Fruit fly (Drosophila melanogaster): ENCODE measurements around the gene Ggt-1.
A peak's percentile ranks its signal among the peaks of the same experiment; 100 is the strongest.

Gene Ggt-1

DNA sequence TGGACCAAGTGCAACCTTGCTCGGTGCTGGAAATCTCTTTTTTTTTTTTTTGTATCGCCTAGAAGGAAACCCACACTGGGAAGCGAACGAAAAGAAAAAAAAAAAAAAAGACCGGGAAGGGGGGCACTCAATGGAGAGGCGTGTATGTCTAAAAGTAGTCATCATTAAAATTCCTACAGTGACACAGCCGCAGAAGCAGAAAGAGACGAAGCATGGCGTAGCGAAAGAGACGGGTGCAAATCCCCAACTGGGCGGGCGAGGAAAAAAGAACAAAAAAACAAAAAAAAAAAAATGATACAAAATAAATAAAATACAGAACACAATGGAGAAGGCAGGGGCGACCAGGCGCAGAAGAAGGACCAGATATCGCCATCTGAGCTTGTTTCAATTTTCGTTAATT lies 32.4 kb upstream of the Ggt-1 start (continued):
- TF ChIP-seq cyc (GFP tag; optimal IDR thresholded peaks at IDR 0.05) (no peak), Hr4 (GFP tag; optimal IDR thresholded peaks at IDR 0.05) (no peak), Gug (GFP tag; IDR thresholded peaks at IDR 0.05) (no peak), CG9139 (GFP tag; optimal IDR thresholded peaks at IDR 0.05) (peak; percentile 84), CG34406 (GFP tag; optimal IDR thresholded peaks at IDR 0.05) (peak; percentile 3), CG6163 (GFP tag; IDR thresholded peaks at IDR 0.05) (peak; percentile 70; the same call in 2 of the 3 replicates), CG8119 (GFP tag; IDR thresholded peaks at IDR 0.05) (peak; percentile 36; the same call in 1 of the 3 replicates), Eip93F (GFP tag; optimal IDR thresholded peaks at IDR 0.05) (no peak), CG8319 (GFP tag; optimal IDR thresholded peaks at IDR 0.05) (no peak), CG4318 (GFP tag; optimal IDR thresholded peaks at IDR 0.05) (no peak), Smox (GFP tag; optimal IDR thresholded peaks at IDR 0.05) (no peak), CG15336 (GFP tag; IDR thresholded peaks at IDR 0.05) (no peak), CG8632 (GFP tag; optimal IDR thresholded peaks at IDR 0.05) (peak; percentile 16), achi (GFP tag; optimal IDR thresholded peaks at IDR 0.05) (peak; percentile 27), dac (GFP tag; optimal IDR thresholded peaks at IDR 0.05) (no peak), spab (GFP tag; optimal IDR thresholded peaks at IDR 0.05) (peak; percentile 73), Ets21C (GFP tag; optimal IDR thresholded peaks at IDR 0.05) (no peak), Met (GFP tag; optimal IDR thresholded peaks at IDR 0.05) (no peak), topi (GFP tag; optimal IDR thresholded peaks at IDR 0.05) (no peak), CG7368 (GFP tag; optimal IDR thresholded peaks at IDR 0.05) (no peak), fkh (GFP tag; optimal IDR thresholded peaks at IDR 0.05) (no peak), CG3919 (GFP tag; optimal IDR thresholded peaks at IDR 0.05) (peak; percentile 5), CG11762 (GFP tag; optimal IDR thresholded peaks at IDR 0.05; ENCODE audit: insufficient read depth) (no peak), CG1621 (tag; optimal IDR thresholded peaks at IDR 0.05) (peak; percentile 52), eg (GFP tag; IDR thresholded peaks at IDR 0.05) (0 out of 3 replicates have a peak, but pooled peaks have one; percentile 11), CG6276 (GFP tag; optimal IDR thresholded peaks at IDR 0.05) (no peak), CG10631 (GFP tag; optimal IDR thresholded peaks at IDR 0.05) (no peak), CG3032 (tag; optimal IDR thresholded peaks at IDR 0.05) (peak; percentile 42), CG32006 (GFP tag; optimal IDR thresholded peaks at IDR 0.05) (no peak), Sox15 (GFP tag; optimal IDR thresholded peaks at IDR 0.05) (no peak)

DNA sequence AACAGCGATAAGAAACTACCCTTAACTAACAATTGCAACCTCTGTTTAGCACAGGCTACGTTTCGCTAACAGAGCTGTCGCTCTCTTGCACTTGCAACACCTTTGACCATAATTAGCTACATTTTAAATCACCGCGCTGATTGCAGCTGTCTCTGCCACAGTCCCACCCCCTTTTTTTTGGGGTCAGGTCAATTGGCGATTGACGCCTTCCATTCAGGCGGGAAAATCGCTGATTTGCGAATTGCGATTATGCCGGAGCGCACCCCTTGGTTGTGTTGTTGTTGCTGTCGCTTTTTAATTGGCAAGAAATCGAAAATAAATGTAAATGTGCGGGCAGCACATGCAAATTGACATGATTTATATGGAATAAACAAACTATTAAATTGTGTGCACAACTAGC lies 31.0 kb upstream of the Ggt-1 start:
- TF ChIP-seq svp (GFP tag): peak; percentile 86
- TF ChIP-seq CG32006 (GFP tag; optimal IDR thresholded peaks at IDR 0.05): no peak
- TF ChIP-seq CG34406 (GFP tag; optimal IDR thresholded peaks at IDR 0.05): no peak
- TF ChIP-seq eg (GFP tag; IDR thresholded peaks at IDR 0.05): no peak
- no peak for TF ChIP-seq CG8119 (GFP tag; IDR thresholded peaks at IDR 0.05)
- no peak for TF ChIP-seq Lpt (GFP tag; optimal IDR thresholded peaks at IDR 0.05)
- TF ChIP-seq CG3919 (GFP tag; optimal IDR thresholded peaks at IDR 0.05): no peak
- no peak for TF ChIP-seq Eip75B (GFP tag; optimal IDR thresholded peaks at IDR 0.05)
- no peak for TF ChIP-seq Met (GFP tag; optimal IDR thresholded peaks at IDR 0.05)

DNA sequence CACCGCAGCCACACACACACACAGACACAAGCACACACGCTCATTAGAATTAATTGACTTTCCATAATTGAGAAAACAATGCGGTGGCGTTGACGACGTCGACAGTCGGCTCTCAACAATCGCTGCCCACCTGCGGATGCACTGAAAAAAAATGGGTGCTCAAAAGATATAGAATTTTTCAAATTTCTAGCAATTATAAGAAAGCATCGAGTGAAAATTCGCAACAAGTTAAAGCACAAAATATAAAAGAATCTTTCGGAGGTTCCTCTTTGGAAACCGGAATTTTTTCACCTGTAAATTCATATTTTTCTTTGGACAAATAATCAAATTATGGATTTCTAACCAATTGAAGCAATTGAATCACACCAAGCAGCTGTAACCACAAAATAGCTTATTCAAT lies 29.6 kb upstream of the Ggt-1 start:
- TF ChIP-seq Eip78C (GFP tag): peak; percentile 80
- TF ChIP-seq Sox102F (GFP tag; optimal IDR thresholded peaks at IDR 0.05): no peak
- TF ChIP-seq eg (GFP tag; IDR thresholded peaks at IDR 0.05): peak; percentile 82
- TF ChIP-seq CG4318 (GFP tag; optimal IDR thresholded peaks at IDR 0.05): peak; percentile 59
- peak; percentile 43 for TF ChIP-seq net (GFP tag; optimal IDR thresholded peaks at IDR 0.05)
- peak; percentile 33 for TF ChIP-seq Met (GFP tag; optimal IDR thresholded peaks at IDR 0.05)
- peak; percentile 50 for TF ChIP-seq achi (GFP tag; optimal IDR thresholded peaks at IDR 0.05)
- TF ChIP-seq Eip75B (GFP tag; optimal IDR thresholded peaks at IDR 0.05): peak; percentile 37
- no peak for TF ChIP-seq CG6854 (GFP tag; optimal IDR thresholded peaks at IDR 0.05)
- peak; percentile 10 for TF ChIP-seq CG10669 (GFP tag; optimal IDR thresholded peaks at IDR 0.05)
- peak; percentile 47 for TF ChIP-seq pdm3 (GFP tag; optimal IDR thresholded peaks at IDR 0.05)
- peak; percentile 48 for TF ChIP-seq CG3919 (GFP tag; optimal IDR thresholded peaks at IDR 0.05)
- peak; percentile 53 for TF ChIP-seq Gug (GFP tag; IDR thresholded peaks at IDR 0.05)
- no peak for TF ChIP-seq dsx (GFP tag; optimal IDR thresholded peaks at IDR 0.05; ENCODE audit: poor library complexity, severe bottlenecking)
- peak; percentile 49 for TF ChIP-seq OdsH (GFP tag; optimal IDR thresholded peaks at IDR 0.05)
- TF ChIP-seq CG3032 (tag; optimal IDR thresholded peaks at IDR 0.05): no peak
- peak; percentile 28 for TF ChIP-seq Sox14 (GFP tag; optimal IDR thresholded peaks at IDR 0.05)
- TF ChIP-seq CG34406 (GFP tag; optimal IDR thresholded peaks at IDR 0.05): no peak
- TF ChIP-seq Ets96B (tag; optimal IDR thresholded peaks at IDR 0.05): no peak
- peak; percentile 42 for TF ChIP-seq CG10631 (GFP tag; optimal IDR thresholded peaks at IDR 0.05)
- TF ChIP-seq fd85E (GFP tag; optimal IDR thresholded peaks at IDR 0.05): no peak
- peak; percentile 20 for TF ChIP-seq Smox (GFP tag; optimal IDR thresholded peaks at IDR 0.05)
- peak; percentile 48 for TF ChIP-seq svp (GFP tag)
- TF ChIP-seq CG8119 (GFP tag; IDR thresholded peaks at IDR 0.05): peak; percentile 60; the same call in 2 of the 3 replicates
- peak; percentile 69 for TF ChIP-seq CG15336 (GFP tag; IDR thresholded peaks at IDR 0.05)
- peak; percentile 60 for TF ChIP-seq Hr4 (GFP tag; optimal IDR thresholded peaks at IDR 0.05)
- peak; percentile 59 for TF ChIP-seq CG6276 (GFP tag; optimal IDR thresholded peaks at IDR 0.05)
- peak; percentile 23 for TF ChIP-seq CG31627 (GFP tag; optimal IDR thresholded peaks at IDR 0.05)
- TF ChIP-seq CG6163 (GFP tag; IDR thresholded peaks at IDR 0.05): peak; percentile 63; the same call in 2 of the 3 replicates
- TF ChIP-seq topi (GFP tag; optimal IDR thresholded peaks at IDR 0.05): peak; percentile 38
- TF ChIP-seq CG8632 (GFP tag; optimal IDR thresholded peaks at IDR 0.05): peak; percentile 3
- peak; percentile 3 for TF ChIP-seq CG6792 (GFP tag; optimal IDR thresholded peaks at IDR 0.05)
